Fruit fly (Drosophila melanogaster) whole organism, embryonic: ENCODE results near the gene CG7069.

Experiments used
- Awh ChIP-seq: fragments of 200-800 bp; sonication (Bioruptor generic); IDR thresholded peaks from 2 replicates; pipeline ENCODE4, ENCODE4 v1.3.6; 2022; ENCODE audit warnings: missing biosample characterization, missing genetic modification characterization
- Bgb ChIP-seq: fragments of 200-800 bp; sonication (Bioruptor generic); IDR thresholded peaks from 2 replicates; pipeline ENCODE4 v1.3.6; 2022; ENCODE audit warnings: missing biosample characterization, missing genetic modification characterization; ENCODE audit not compliant: partially characterized antibody
- CG11456 ChIP-seq: fragments of 200-800 bp; sonication (Bioruptor generic); IDR thresholded peaks from 3 replicates; pipeline ENCODE4 v1.3.6; 2022; ENCODE audit warnings: missing biosample characterization, missing genetic modification characterization
- CG12155 ChIP-seq: fragments of 200-800 bp; sonication (Bioruptor generic); optimal IDR thresholded peaks from 3 replicates; lab custom pipeline; 2016; ENCODE audit warnings: missing biosample characterization, missing genetic modification characterization
- CG12236 ChIP-seq: fragments of 200-800 bp; sonication (Bioruptor generic); optimal IDR thresholded peaks from 2 replicates; lab custom pipeline; 2016; ENCODE audit warnings: missing biosample characterization, missing genetic modification characterization
- CG12391 ChIP-seq: fragments of 200-800 bp; sonication (Bioruptor generic); optimal IDR thresholded peaks from 3 replicates; lab custom pipeline; 2018; ENCODE audit warnings: missing biosample characterization, mild to moderate bottlenecking, missing genetic modification characterization, moderate library complexity
- CG12942 ChIP-seq: fragments of 200-800 bp; sonication (Bioruptor generic); optimal IDR thresholded peaks from 3 replicates; lab custom pipeline; 2016; ENCODE audit warnings: missing biosample characterization, missing genetic modification characterization
- CG13296 ChIP-seq: fragments of 200-800 bp; sonication (Bioruptor generic); optimal IDR thresholded peaks from 3 replicates; lab custom pipeline; 2018; ENCODE audit warnings: missing biosample characterization, mild to moderate bottlenecking, missing genetic modification characterization
- CG14014 ChIP-seq: fragments of 200-800 bp; sonication (Bioruptor generic); IDR thresholded peaks from 2 replicates; pipeline ENCODE4 v1.3.6; 2022; ENCODE audit warnings: missing biosample characterization, missing genetic modification characterization
- CG14050 ChIP-seq: fragments of 200-800 bp; sonication (Bioruptor generic); IDR thresholded peaks from 3 replicates; pipeline ENCODE4 v1.3.6; 2022; ENCODE audit warnings: missing biosample characterization, missing genetic modification characterization
- CG14441 ChIP-seq: fragments of 200-800 bp; sonication (Bioruptor generic); IDR thresholded peaks from 2 replicates; pipeline ENCODE4 v1.3.6; 2022; ENCODE audit warnings: missing biosample characterization, missing genetic modification characterization
- CG16813 ChIP-seq: fragments of 200-800 bp; sonication (Bioruptor generic); IDR thresholded peaks from 3 replicates; pipeline ENCODE4 v1.3.6; 2022; ENCODE audit warnings: missing biosample characterization, missing genetic modification characterization; ENCODE audit not compliant: partially characterized antibody
- CG18011 ChIP-seq: fragments of 200-800 bp; sonication (Bioruptor generic); optimal IDR thresholded peaks from 2 replicates; lab custom pipeline; 2017; ENCODE audit warnings: missing biosample characterization, missing genetic modification characterization, mild to moderate bottlenecking, moderate library complexity, missing genotype
- CG1832 ChIP-seq: fragments of 200-800 bp; sonication (Bioruptor generic); optimal IDR thresholded peaks from 2 replicates; lab custom pipeline; 2017; ENCODE audit warnings: missing biosample characterization, mild to moderate bottlenecking, missing genetic modification characterization, inconsistent platforms
- CG2199 ChIP-seq: fragments of 200-800 bp; sonication (Bioruptor generic); IDR thresholded peaks from 3 replicates; pipeline ENCODE4 v1.3.6; 2022; ENCODE audit warnings: missing biosample characterization, missing genetic modification characterization
- CG31441 ChIP-seq: fragments of 200-800 bp; sonication (Bioruptor generic); IDR thresholded peaks from 2 replicates; pipeline ENCODE4 v1.3.6; 2022; ENCODE audit warnings: missing biosample characterization, missing genetic modification characterization
- CG4404 ChIP-seq: fragments of 200-800 bp; sonication (Bioruptor generic); IDR thresholded peaks from 2 replicates; pipeline ENCODE4 v1.3.6; 2022; ENCODE audit warnings: missing biosample characterization, missing genetic modification characterization
- CG8478 ChIP-seq: fragments of >200 bp; optimal IDR thresholded peaks from 2 replicates; lab custom pipeline; 2018
- D19B ChIP-seq: fragments of 200-800 bp; sonication (Bioruptor generic); optimal IDR thresholded peaks from 2 replicates; lab custom pipeline; 2017; ENCODE audit warnings: missing biosample characterization, mild to moderate bottlenecking, missing genetic modification characterization
- Deaf1 ChIP-seq: fragments of 200-800 bp; optimal IDR thresholded peaks from 3 replicates; lab custom pipeline; 2019; ENCODE audit warnings: missing biosample characterization, mild to moderate bottlenecking, missing genetic modification characterization, moderate library complexity
- Dek ChIP-seq: fragments of 200-800 bp; sonication (Bioruptor generic); optimal IDR thresholded peaks from 3 replicates; lab custom pipeline; 2019; ENCODE audit warnings: missing biosample characterization, mild to moderate bottlenecking, missing genetic modification characterization, moderate library complexity
- Dip2 ChIP-seq: fragments of 200-800 bp; sonication (Bioruptor generic); IDR thresholded peaks from 2 replicates; pipeline ENCODE4 v1.3.6; 2022; ENCODE audit warnings: missing biosample characterization, missing genetic modification characterization
- Dp ChIP-seq: fragments of 200-800 bp; sonication (Bioruptor generic); optimal IDR thresholded peaks from 2 replicates; lab custom pipeline; 2018; ENCODE audit warnings: missing biosample characterization, mild to moderate bottlenecking, missing genetic modification characterization, moderate library complexity
- HmgD ChIP-seq: fragments of 200-800 bp; sonication (Bioruptor generic); optimal IDR thresholded peaks from 3 replicates; lab custom pipeline; 2016; ENCODE audit warnings: missing biosample characterization, missing genetic modification characterization
- Hr3 ChIP-seq: fragments of 200-800 bp; sonication (Bioruptor generic); optimal IDR thresholded peaks from 3 replicates; lab custom pipeline; 2016; ENCODE audit warnings: missing biosample characterization, missing genetic modification characterization
- MBD-R2 ChIP-seq: fragments of 200-800 bp; sonication (Bioruptor generic); IDR thresholded peaks from 2 replicates; pipeline ENCODE4 v1.3.6; 2022; ENCODE audit warnings: missing biosample characterization, missing genetic modification characterization
- Nf-YA ChIP-seq: fragments of 200-800 bp; sonication (Bioruptor generic); IDR thresholded peaks from 2 replicates; pipeline ENCODE4 v1.3.6; 2022; ENCODE audit warnings: missing biosample characterization, missing genetic modification characterization
- Nf-YB ChIP-seq: fragments of 200-800 bp; sonication (Bioruptor generic); optimal IDR thresholded peaks from 3 replicates; lab custom pipeline; 2019; ENCODE audit warnings: missing biosample characterization, mild to moderate bottlenecking, missing genetic modification characterization, moderate library complexity
- Oaz ChIP-seq: fragments of 200-800 bp; sonication (Bioruptor generic); IDR thresholded peaks from 2 replicates; pipeline ENCODE4 v1.3.6; 2022; ENCODE audit warnings: missing biosample characterization, missing genetic modification characterization
- Poxn ChIP-seq: fragments of 200-800 bp; sonication (Bioruptor generic); IDR thresholded peaks from 2 replicates; pipeline ENCODE4 v1.3.6; 2022; ENCODE audit warnings: missing biosample characterization, missing genetic modification characterization
- Ptx1 ChIP-seq: fragments of 200-800 bp; sonication (Bioruptor generic); IDR thresholded peaks from 2 replicates; pipeline ENCODE4 v1.3.6; 2022; ENCODE audit warnings: missing biosample characterization, missing genetic modification characterization
- Sry-δ ChIP-seq: fragments of 200-800 bp; sonication (Bioruptor generic); optimal IDR thresholded peaks from 2 replicates; lab custom pipeline; 2016; ENCODE audit warnings: missing biosample characterization, missing genetic modification characterization
- Ssrp ChIP-seq: fragments of 200-800 bp; sonication (Bioruptor generic); optimal IDR thresholded peaks from 2 replicates; lab custom pipeline; 2018; ENCODE audit warnings: missing biosample characterization, mild to moderate bottlenecking, missing genetic modification characterization, moderate library complexity
- ac ChIP-seq: fragments of 200-800 bp; sonication (Bioruptor generic); optimal IDR thresholded peaks from 3 replicates; lab custom pipeline; 2017; ENCODE audit warnings: missing biosample characterization, mild to moderate bottlenecking, missing genetic modification characterization
- bab2 ChIP-seq: fragments of 200-800 bp; sonication (Bioruptor generic); optimal IDR thresholded peaks from 2 replicates; lab custom pipeline; 2016; ENCODE audit warnings: missing biosample characterization, missing genetic modification characterization
- bcd ChIP-seq: fragments of 200-800 bp; sonication (Bioruptor generic); optimal IDR thresholded peaks from 2 replicates; lab custom pipeline; 2017; ENCODE audit warnings: missing biosample characterization, mild to moderate bottlenecking, missing genetic modification characterization
- bigmax ChIP-seq: fragments of 200-800 bp; sonication (Bioruptor generic); optimal IDR thresholded peaks from 2 replicates; lab custom pipeline; 2018; ENCODE audit warnings: missing biosample characterization, mild to moderate bottlenecking, missing genetic modification characterization
- btn ChIP-seq: fragments of 200-800 bp; sonication (Bioruptor generic); optimal IDR thresholded peaks from 2 replicates; lab custom pipeline; 2016; ENCODE audit warnings: missing biosample characterization, missing genetic modification characterization
- chinmo ChIP-seq: fragments of 200-800 bp; sonication (Bioruptor generic); IDR thresholded peaks from 4 replicates; pipeline ENCODE4 v1.3.6; 2022; ENCODE audit warnings: missing biosample characterization, missing genetic modification characterization; ENCODE audit not compliant: partially characterized antibody
- crc ChIP-seq: fragments of 200-800 bp; sonication (Bioruptor generic); optimal IDR thresholded peaks from 2 replicates; lab custom pipeline; 2016; ENCODE audit warnings: missing biosample characterization, missing genetic modification characterization
- esg ChIP-seq: fragments of 200-800 bp; sonication (Bioruptor generic); conservative IDR thresholded peaks from 2 replicates; pipeline ENCODE4 v1.3.6; 2022; ENCODE audit warnings: missing biosample characterization, missing genetic modification characterization
- gcm ChIP-seq: fragments of 200-800 bp; sonication (Bioruptor generic); optimal IDR thresholded peaks from 2 replicates; lab custom pipeline; 2019; ENCODE audit warnings: missing biosample characterization, mild to moderate bottlenecking, missing genetic modification characterization, moderate library complexity
- gcm2 ChIP-seq: fragments of 200-800 bp; sonication (Bioruptor generic); optimal IDR thresholded peaks from 2 replicates; lab custom pipeline; 2016; ENCODE audit warnings: missing biosample characterization, missing genetic modification characterization
- gt ChIP-seq: fragments of 200-800 bp; sonication (Bioruptor generic); IDR thresholded peaks from 2 replicates; pipeline ENCODE4 v1.3.6; 2022; ENCODE audit warnings: missing biosample characterization, missing genetic modification characterization
- ind ChIP-seq: fragments of 200-800 bp; sonication (Bioruptor generic); optimal IDR thresholded peaks from 3 replicates; lab custom pipeline; 2016; ENCODE audit warnings: missing biosample characterization, missing genetic modification characterization
- lov ChIP-seq, 2 experiments: fragments of 200-800 bp in 1 of 2; fragments of >200 bp in 1 of 2; sonication (Bioruptor generic) in 1 of 2; IDR thresholded peaks in 1 of 2; optimal IDR thresholded peaks in 1 of 2; 2 replicates in 1 of 2; 3 replicates in 1 of 2; pipeline versions ENCODE4 v1.3.6 to Lab custom; 2017 to 2022; ENCODE audit warnings: missing biosample characterization in 1 of 2, missing genetic modification characterization in 1 of 2
- oc ChIP-seq: fragments of 200-800 bp; sonication (Bioruptor generic); optimal IDR thresholded peaks from 2 replicates; lab custom pipeline; 2018; ENCODE audit warnings: missing biosample characterization, mild to moderate bottlenecking, missing genetic modification characterization, moderate library complexity
- org-1 ChIP-seq: fragments of 200-800 bp; sonication (Bioruptor generic); optimal IDR thresholded peaks from 2 replicates; lab custom pipeline; 2017; ENCODE audit warnings: missing biosample characterization, missing genetic modification characterization
- otp ChIP-seq: fragments of 200-800 bp; sonication (Bioruptor generic); IDR thresholded peaks from 3 replicates; pipeline ENCODE4, ENCODE4 v1.3.6; 2022; ENCODE audit warnings: missing biosample characterization, missing genetic modification characterization
- stc ChIP-seq: fragments of 200-800 bp; sonication (Bioruptor generic); IDR thresholded peaks from 2 replicates; pipeline ENCODE4 v1.3.6; 2022; ENCODE audit warnings: missing biosample characterization, missing genetic modification characterization
- unc-4 ChIP-seq: fragments of 200-800 bp; sonication (Bioruptor generic); IDR thresholded peaks from 2 replicates; pipeline ENCODE4 v1.3.6; 2022; ENCODE audit warnings: missing biosample characterization, missing genetic modification characterization; ENCODE audit not compliant: partially characterized antibody

The CG7069 gene

DNA sequence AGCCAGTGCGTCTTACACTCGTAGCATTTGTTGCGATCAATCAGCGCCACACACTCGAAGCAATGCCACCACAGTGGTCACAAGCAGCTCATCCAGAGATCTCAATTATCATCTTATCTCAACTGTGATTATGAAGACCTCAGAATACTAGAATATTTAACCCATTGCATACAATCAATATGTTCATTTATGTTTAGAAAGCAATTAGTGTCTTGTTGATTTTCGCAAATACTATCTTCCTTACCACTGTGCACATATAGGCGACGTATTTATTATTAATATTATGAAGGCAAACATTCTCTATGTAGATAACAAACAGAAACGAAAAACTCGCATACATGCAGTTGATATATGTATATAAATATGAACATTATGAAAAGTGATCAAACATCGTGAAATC is 13.8 kb upstream of the CG7069 start (continued):
- no peak for TF ChIP-seq CG1832 (GFP tag; lab: Kevin White, UChicago)
- 0 out of 2 replicates have a peak, but pooled peaks have one; percentile 17 for TF ChIP-seq CG4404
- peak; percentile 17 for TF ChIP-seq Deaf1
- no peak for TF ChIP-seq chinmo (GFP tag; lab: Robert Waterston, UW)
- TF ChIP-seq bab2, result peak; percentile 70
- TF ChIP-seq Ssrp (tag; lab: Kevin White, UChicago), result peak; percentile 58
- peak; percentile 59 for TF ChIP-seq Nf-YB
- TF ChIP-seq CG16813, result no peak
- peak; percentile 62 for TF ChIP-seq bcd (GFP tag; lab: Kevin White, UChicago)
- peak; percentile 55 for TF ChIP-seq Hr3 (GFP tag; lab: Kevin White, UChicago)
- peak; percentile 4 for TF ChIP-seq btn
- TF ChIP-seq Sry-δ (GFP tag; lab: Kevin White, UChicago), result peak; percentile 32
- peak; percentile 83 for TF ChIP-seq Awh (GFP tag; lab: Robert Waterston, UW)
- peak; percentile 18; the same call in 1 of the 2 replicates for TF ChIP-seq MBD-R2 (GFP tag; lab: Robert Waterston, UW)
- TF ChIP-seq CG14050, result peak; percentile 52; the same call in 1 of the 3 replicates
- TF ChIP-seq oc (tag; lab: Kevin White, UChicago), result peak; percentile 86
- no peak for TF ChIP-seq gt (GFP tag; lab: Robert Waterston, UW)
- peak; percentile 24; the same call in 1 of the 2 replicates for TF ChIP-seq esg (GFP tag; lab: Robert Waterston, UW)
- peak; percentile 73 for TF ChIP-seq CG12391
- TF ChIP-seq Nf-YA (GFP tag; lab: Robert Waterston, UW), result peak; percentile 53; the same call in 1 of the 2 replicates
- TF ChIP-seq HmgD (GFP tag; lab: Kevin White, UChicago), result peak; percentile 20
- TF ChIP-seq Dek, result peak; percentile 17
- peak; percentile 69 for TF ChIP-seq org-1 (GFP tag; lab: Kevin White, UChicago)
- TF ChIP-seq crc, result no peak
- TF ChIP-seq lov (optimal IDR thresholded peaks at IDR 0.05; lab: Kevin White, UChicago), result no peak
- peak; percentile 74; the same call in 1 of the 3 replicates for TF ChIP-seq lov (GFP tag; IDR thresholded peaks at IDR 0.05; lab: Robert Waterston, UW)
- TF ChIP-seq Ptx1 (GFP tag; lab: Robert Waterston, UW), result peak; percentile 77
- no peak for TF ChIP-seq Bgb
- TF ChIP-seq bigmax, result no peak
- peak; percentile 91; the same call in 2 of the 3 replicates for TF ChIP-seq CG2199
- TF ChIP-seq CG14014, result peak; percentile 54; the same call in 1 of the 2 replicates
- peak; percentile 57 for TF ChIP-seq gcm (GFP tag; lab: Kevin White, UChicago)
- peak; percentile 32 for TF ChIP-seq gcm2
- peak; percentile 36 for TF ChIP-seq CG12155 (GFP tag; lab: Kevin White, UChicago)
- peak; percentile 57 for TF ChIP-seq CG13296 (GFP tag; lab: Kevin White, UChicago)
- no peak for TF ChIP-seq CG8478 (lab: Kevin White, UChicago)
- no peak for TF ChIP-seq Poxn
- TF ChIP-seq CG31441 (GFP tag; lab: Robert Waterston, UW), result peak; percentile 85
- TF ChIP-seq CG12236 (GFP tag; lab: Kevin White, UChicago), result peak; percentile 66
- TF ChIP-seq D19B (GFP tag; lab: Kevin White, UChicago), result no peak
- peak; percentile 47 for TF ChIP-seq ind (GFP tag; lab: Kevin White, UChicago)
- TF ChIP-seq Oaz (GFP tag; lab: Robert Waterston, UW), result no peak
- TF ChIP-seq CG14441 (GFP tag; lab: Robert Waterston, UW), result peak; percentile 82
- TF ChIP-seq stc, result peak; percentile 62
- TF ChIP-seq Dip2 (GFP tag; lab: Robert Waterston, UW), result no peak
- TF ChIP-seq CG12942, result peak; percentile 59
- no peak for TF ChIP-seq CG18011 (GFP tag; lab: Kevin White, UChicago)
- TF ChIP-seq ac, result peak; percentile 57
- TF ChIP-seq otp (GFP tag; lab: Robert Waterston, UW), result peak; percentile 61; the same call in 2 of the 3 replicates
- TF ChIP-seq CG11456 (GFP tag; lab: Robert Waterston, UW), result 0 out of 3 replicates have a peak, but pooled peaks have one; percentile 35
- TF ChIP-seq Dp (GFP tag; lab: Kevin White, UChicago), result no peak
- no peak for TF ChIP-seq unc-4 (GFP tag; lab: Robert Waterston, UW)
